Worm (Caenorhabditis elegans) whole organism, early embryonic: ENCODE measurements around the gene R11D1.2.

Experiments
- ama-1 ChIP-seq: fragments of 150-350 bp; optimal IDR thresholded peaks from 2 replicates; lab custom pipeline; 2014
- ets-7 ChIP-seq: sonication (generic microtip); optimal IDR thresholded peaks from 2 replicates; lab custom pipeline; 2016; ENCODE audit warnings: missing genotype, missing genetic modification characterization, missing compliant biosample characterization
- sea-1 ChIP-seq: fragments of 200-800 bp; sonication (Bioruptor generic); conservative IDR thresholded peaks from 2 replicates; pipeline ENCODE4 v1.3.6; 2022; ENCODE audit warnings: missing genetic modification characterization, missing compliant biosample characterization
- tbx-11 ChIP-seq: fragments of 200-800 bp; sonication (Bioruptor generic); IDR thresholded peaks from 2 replicates; pipeline ENCODE4 v1.3.6; 2022; ENCODE audit warnings: missing genetic modification characterization, missing compliant biosample characterization

DNA sequence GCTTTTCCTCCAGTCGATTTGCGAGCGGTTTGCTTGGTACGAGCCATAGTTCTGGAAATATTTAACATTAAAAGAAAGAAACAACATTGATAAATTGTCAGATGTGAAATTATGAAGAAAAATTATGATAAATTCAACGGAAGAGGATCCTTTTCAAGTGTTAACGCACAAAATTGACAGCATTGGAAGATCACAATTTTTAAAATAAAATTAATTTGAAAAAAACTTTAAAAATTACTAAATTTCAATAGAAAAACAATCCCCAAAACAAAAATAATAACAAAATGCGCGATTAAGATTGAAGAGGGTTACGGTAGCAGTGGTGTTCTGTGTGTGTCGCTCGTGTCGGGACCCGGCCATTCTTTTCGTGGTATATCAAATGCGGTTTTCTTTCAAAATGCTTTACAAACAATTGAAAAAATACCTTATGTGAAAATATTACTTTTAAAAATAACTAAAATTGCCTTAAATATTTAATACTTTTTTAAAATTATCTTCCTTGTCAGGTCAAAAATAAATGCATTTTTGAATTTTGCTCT lies 48.1 kb upstream of the R11D1.2 start, which contains the start of gene his-74:
- TF ChIP-seq ama-1 (lab: Kevin White, UChicago) (no peak), tbx-11 (GFP tag; lab: Robert Waterston, UW) (no peak), ets-7 (tag; lab: Kevin White, UChicago) (no peak), sea-1 (no peak)
